Worm (Caenorhabditis elegans) whole organism, dauer: ENCODE results near the gene gst-8.
"Not testable (repeated sequence)": the region's sequence is repeated elsewhere in the genome, so short reads cannot be mapped to it uniquely, and the experiment has no call there.

Experiments used
- unc-62 ChIP-seq: sonication (generic microtip); optimal IDR thresholded peaks from 2 replicates; lab custom pipeline; 2017; ENCODE audit warnings: missing biosample characterization, missing genetic modification reagents, missing genetic modification characterization

Gene gst-8

DNA sequence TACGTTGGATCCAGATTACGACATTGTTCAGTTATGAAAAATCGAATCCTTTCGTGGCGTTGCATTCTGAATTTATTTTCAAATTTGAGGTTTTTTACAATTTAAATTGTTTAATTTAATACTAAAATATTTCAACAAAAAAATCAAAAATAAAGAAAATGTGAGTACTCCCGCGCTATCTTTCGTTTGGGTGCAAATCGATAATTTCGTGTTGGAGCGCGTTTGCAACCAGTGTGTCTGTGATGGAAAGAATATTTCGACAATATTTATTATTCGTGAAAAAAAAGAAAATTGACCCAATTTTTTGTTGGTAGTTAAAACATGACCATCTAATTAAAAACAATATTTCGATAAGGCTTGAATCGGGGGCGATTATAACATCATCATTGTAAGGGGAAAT, 18.5 kb downstream of the gst-8 start, which contains the start of gene R05F9.9:
Gene R05F9.9, minus strand, starts transcription at position 66 of the 400 bp plus-strand sequence.
- no peak for TF ChIP-seq unc-62

DNA sequence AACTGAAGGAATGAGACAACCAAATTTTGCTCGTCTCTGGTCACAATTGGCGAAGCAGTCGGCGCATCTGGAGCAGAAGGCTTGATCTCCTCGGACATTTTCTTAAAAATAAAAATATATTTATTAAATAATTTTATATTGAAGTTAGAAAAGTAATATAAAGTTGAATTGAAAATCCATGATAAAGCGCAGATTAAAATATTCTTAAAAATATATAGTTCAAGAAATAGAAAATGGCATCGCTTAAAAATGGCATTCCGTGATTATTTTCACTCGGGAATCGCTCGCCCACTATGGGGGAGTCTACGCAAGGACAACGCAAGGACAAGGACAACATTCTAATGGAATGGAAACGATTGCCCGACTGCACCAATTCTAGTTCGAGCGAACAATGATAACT, 20.2 kb downstream of the gst-8 start, which contains the start of gene sgt-1:
Gene sgt-1, minus strand, starts transcription at position 101 of the 400 bp plus-strand sequence.
- TF ChIP-seq unc-62, result not testable (repeated sequence)

DNA sequence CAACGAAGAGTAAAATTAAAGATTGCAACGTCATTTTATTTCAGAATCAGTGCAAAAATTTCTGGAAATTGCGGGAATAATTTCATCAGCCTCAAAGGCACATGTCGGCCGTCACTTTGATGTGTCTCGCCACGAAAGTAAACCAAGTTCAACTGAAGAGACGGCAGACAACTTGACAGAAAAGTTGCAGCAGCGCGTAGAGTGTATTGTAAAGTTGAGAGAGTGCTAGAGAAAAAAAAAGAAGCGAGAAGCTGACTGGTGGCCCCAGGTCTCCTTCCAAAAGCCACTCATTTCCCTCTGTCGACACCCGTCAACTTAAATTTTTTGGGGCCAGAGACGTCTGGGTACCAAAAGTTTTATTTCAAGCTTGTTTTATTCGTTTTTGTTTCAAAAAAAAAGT, 20.8 kb downstream of the gst-8 start:
- TF ChIP-seq unc-62, result no peak

DNA sequence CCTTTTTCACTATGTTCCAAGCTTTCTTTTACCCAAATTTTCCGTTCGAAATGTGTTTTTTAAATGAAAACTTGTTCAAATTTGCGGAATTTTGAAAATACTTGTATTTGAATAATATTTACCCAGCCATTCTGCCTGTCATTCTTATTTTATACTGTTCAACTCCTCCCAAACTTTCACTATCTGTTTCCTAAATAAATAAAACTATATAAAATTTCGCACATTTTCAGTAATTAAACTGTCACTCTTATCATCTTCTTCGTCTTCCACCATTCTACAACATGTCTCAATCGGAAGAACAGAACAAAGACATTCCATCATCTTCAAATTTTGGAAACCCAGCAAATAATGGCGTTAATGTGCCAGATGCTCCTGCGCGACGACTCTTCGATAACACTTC, 21.3 kb downstream of the gst-8 start, which contains the start of gene btbd-10:
Gene btbd-10, plus strand, starts transcription at position 231 of the 400 bp plus-strand sequence.
- TF ChIP-seq unc-62, result no peak

DNA sequence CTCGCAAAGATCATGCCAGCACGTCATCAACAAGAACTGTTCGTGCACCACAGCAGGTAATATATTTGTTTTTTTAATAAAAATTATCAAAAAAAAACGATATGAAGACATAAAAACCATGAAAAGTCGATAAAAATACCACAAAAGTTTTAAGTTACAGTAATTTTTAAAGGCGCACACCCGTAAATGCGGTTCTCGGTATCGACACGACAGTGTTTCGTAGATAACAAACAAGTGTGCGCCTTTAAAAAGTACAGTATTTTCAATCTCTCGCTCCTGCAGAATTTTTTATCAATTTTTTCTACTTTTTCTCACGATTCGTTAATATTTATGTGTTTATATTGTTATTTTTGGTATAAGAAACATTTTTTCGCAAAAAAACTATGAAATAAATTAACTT, 21.8 kb downstream of the gst-8 start:
- no peak for TF ChIP-seq unc-62

DNA sequence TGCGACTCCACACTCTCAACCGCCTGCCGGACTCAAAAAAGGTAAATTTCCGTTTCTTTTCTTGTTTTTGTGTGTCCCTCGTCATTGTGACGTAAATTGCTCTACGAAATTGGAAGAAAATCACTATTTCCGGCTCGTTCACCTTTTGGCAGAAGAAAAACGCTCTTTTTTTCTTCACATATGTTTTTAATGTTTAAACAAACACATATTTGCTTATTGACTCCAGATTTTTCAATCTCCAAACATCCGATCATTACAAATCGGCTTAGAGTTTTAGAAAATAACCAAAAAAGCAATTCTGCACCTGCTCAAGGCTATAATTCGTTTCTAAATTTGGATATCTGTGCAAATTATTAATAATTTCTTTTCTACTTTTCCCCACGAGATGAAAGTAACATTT, 22.4 kb downstream of the gst-8 start:
- TF ChIP-seq unc-62, result no peak

DNA sequence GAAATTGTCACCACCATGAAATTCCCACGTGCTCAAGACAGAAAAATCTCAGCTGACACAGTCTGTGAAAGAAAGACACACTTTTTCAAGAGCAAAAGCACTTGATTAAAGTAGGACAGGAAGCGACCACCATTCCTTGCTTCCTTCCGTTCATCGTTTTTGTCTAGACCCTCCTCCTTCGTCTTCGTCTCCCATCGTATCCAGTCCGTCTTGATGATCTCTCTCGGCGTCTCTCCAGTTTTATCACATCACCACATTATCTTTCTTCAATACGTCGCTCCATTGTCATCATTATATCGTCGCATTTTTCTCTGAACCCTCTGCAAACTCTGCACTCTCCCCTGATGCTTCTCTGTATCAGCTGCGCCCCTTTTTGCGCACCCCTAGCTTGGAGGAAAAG, 24.6 kb downstream of the gst-8 start:
- no peak for TF ChIP-seq unc-62

DNA sequence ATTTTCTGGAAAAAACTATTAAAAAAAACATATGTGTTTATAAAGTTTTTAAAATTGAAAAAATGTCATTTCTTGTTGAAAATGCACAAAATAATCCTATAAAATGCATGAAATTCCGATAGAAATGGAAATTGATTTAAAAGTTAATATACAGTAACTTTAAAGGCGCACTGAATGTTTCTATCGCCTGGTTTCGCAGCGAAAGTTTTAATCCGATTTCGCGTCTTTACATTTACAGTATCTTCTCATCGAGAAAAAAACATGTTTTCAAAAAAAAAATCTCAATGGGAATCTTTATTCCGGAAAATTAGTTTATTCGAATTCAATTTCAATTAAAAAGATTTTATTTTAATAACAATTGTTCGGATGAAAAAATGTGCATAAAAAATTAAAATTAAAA, 30.7 kb downstream of the gst-8 start, which contains the start of gene R05F9.11:
Gene R05F9.11, minus strand, starts transcription at position 5 of the 400 bp plus-strand sequence.
- TF ChIP-seq unc-62, result no peak

DNA sequence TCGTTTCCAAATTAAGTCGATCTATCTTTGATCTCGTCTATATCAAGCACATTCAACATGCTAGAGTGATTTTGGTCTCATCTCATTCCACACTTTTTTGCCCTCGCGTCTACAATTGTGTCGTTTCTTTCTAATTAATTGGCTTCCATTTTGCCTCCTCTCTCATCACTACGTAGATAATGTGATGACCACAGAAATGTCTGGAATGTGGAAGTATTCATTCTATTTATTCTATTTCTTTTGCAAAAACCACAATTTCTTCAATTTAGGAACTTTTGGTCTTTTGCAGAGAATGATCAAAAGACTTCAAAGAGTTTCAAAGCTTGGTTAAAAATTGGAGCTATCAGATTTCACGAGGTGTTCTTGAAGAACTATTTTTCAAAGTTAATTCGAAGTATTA, 32.1 kb downstream of the gst-8 start:
- TF ChIP-seq unc-62, result no peak

DNA sequence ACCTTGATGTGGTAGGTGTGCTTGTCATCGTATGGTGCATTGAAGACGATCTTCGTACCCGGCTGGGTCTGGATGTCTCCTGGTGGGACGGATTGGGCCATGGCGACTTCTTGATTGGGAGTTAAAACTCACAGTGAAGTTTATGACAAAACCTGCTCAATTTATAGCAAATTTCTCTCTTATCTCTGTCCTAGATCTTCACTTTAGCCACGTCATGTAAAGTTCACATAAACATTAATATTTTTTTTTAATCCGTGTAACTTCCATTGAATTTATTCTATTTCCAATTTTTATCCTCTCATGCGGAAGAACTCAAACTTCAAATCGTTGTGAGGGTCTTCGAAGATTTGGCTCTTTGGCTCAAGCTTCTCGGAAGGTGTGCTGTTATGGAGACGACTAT, 33.0 kb downstream of the gst-8 start, which contains the start of gene msp-31:
Gene msp-31, minus strand, starts transcription at position 101 of the 400 bp plus-strand sequence.
- TF ChIP-seq unc-62, result not testable (repeated sequence)

DNA sequence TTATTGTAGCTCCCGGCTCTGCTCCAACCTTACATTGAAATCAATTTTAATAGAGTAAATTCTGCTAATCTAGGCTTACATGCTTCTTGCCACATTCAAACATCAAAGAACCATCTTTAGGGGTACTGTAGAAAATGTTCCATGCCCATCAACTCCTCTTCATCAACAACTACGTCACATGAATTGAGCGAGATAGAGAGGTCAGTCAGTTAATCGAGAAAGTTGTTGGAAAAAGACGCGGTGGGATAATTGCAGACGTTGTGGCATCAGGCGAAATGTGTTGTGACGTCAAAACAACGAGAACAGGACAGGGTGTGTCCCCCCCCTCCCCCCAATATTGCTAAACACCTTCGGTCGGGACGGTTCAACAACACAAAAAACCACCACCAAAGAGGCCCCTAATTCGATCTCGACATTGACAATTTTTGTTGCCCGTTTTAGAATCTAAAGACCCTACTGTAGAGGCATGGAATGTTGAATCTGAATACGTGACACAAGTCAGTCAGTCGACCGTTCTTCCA, 35.0 kb downstream of the gst-8 start:
- TF ChIP-seq unc-62, result no peak

DNA sequence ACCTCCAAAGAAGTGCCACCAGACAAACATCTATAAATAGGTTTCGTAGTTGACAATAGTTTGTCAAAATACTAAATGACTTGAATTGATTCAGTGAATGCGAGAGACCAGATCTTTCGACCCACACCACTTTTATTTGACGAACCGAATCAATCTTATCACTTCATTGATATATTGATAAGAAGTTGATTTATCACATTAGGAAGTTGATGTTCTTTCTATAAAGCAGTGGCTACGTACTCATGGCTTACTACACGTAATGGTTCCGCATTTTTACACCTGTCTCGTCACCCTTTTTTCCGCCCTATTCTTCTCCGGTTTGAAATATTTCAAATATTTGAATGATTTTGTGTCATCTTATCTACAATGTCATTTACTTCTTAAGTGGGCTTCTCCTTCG, 37.1 kb downstream of the gst-8 start:
- no peak for TF ChIP-seq unc-62

DNA sequence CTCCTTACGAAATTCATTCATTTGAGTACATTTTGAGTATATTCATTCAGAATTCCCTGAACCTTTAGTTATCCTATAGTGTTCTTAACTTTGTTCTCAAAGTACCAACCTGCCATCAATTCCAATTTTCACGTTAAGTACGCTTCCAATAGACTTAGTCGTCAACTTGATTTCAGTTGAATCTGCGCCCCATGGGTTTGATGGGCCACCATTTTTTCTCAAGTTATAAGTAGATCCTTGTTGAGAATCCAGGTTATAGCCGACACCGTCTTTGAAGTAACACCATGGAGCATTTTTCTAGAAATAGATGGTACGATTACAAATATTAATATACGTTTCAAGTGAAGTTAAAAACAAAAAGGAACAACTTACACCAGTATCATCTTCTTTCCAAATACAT, 41.2 kb downstream of the gst-8 start:
- no peak for TF ChIP-seq unc-62

DNA sequence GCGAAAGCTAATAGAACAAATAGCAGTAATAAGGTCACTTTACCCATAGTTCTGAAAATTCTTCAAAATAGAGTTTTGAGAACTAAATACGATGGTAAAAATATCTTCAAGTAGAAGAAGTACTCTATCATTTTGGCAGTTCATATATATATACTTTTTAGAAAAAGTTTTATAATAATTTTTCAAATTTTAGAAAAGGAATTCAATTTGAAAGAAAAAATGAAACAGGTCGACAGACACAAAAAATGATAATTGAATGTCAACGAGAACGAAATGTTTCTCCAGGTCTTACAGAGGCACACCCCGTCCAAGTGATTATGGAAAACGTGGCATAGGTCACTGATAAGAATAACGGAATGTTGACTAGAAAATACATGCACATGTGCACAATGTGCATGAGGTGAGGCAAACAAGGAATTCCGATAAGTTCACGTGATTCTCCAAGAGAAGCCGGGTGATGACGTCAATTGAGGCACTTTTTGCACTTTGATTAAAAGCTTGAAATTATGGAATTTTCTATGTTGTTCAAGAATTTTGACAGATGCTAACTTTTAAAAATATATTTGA, 41.8 kb downstream of the gst-8 start, which contains the start of gene aagr-2:
Gene aagr-2, minus strand, starts transcription at position 51 of the 567 bp plus-strand sequence.
- no peak for TF ChIP-seq unc-62

DNA sequence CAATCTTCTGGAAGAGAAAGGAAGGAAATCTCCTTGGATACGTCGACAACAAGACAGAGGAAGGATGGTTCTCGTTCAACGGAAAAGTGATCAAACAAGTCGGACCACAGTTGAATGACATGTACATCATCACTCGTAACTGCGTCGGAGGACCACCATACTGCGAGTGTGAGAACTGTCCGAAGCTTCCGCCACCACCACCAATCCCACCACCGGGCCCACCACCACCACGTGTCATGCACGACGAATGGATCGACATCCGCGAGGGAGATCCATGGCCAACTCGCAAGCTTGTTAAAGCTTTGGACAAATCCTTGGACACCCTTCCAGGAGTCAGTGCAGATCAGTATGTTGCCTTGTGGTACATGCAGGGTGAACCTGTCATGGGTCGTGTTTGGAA, 47.8 kb downstream of the gst-8 start:
- no peak for TF ChIP-seq unc-62

DNA sequence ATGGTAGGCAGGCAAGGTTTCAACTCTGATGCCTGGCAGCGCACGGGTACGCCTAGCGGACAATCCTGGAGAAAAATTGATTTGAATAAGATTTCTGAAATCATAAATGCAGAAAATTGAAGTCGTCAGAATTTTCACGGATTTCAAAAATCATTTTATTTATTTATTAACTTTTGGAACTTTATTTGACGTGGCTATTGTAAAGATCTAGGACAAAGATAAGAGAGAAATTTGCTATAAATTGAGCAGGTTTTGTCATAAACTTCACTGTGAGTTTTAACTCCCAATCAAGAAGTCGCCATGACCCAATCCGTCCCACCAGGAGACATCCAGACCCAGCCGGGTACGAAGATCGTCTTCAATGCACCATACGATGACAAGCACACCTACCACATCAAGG, 49.2 kb downstream of the gst-8 start, which contains the start of gene msp-152:
Gene msp-152, plus strand, starts transcription at position 301 of the 400 bp plus-strand sequence.
- not testable (repeated sequence) for TF ChIP-seq unc-62
